Worm (Caenorhabditis elegans) whole organism, L1 larva: ENCODE data around the gene unc-18.

ENCODE experiments used
- efl-3 ChIP-seq: fragments of 200-800 bp; sonication (Bioruptor generic); optimal IDR thresholded peaks from 2 replicates; lab custom pipeline; 2018; ENCODE audit warnings: mild to moderate bottlenecking, missing genetic modification characterization, missing compliant biosample characterization
- elt-3 ChIP-seq, 6 experiments: fragments of 150-350 bp in 1 of 6; sonication (generic microtip); optimal IDR thresholded peaks; 2 replicates each; lab custom pipeline; 2017 to 2018; ENCODE audit warnings: missing biosample characterization in 6 of 6, missing genetic modification characterization in 6 of 6, inconsistent platforms in 1 of 6
- mep-1 ChIP-seq: fragments of 150-350 bp; optimal IDR thresholded peaks from 2 replicates; lab custom pipeline; 2014; ENCODE audit warnings: missing biosample characterization, missing genetic modification characterization
- nhr-12 ChIP-seq: sonication (generic microtip); optimal IDR thresholded peaks from 2 replicates; lab custom pipeline; 2017; ENCODE audit warnings: missing biosample characterization, missing genetic modification characterization

DNA sequence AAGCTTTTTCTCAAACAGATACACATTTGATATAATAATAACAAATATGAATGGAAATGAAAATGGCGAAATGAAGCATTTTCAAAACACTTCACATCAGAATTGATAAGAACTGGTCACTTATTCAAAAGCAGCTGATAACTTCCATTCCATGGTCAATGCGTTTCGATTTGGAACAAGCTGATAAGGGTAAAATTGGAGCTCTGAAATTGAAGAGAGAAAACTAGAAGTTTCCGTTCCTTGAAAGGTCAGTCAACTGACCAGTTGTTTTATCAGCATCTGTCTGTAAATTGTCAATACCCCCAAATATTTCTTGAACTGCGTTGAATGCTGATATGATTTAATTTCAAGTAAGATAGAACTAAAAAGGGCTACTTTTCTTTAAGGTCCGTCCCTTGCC is 30.4 kb upstream of the unc-18 start:
- TF ChIP-seq efl-3: no peak
- TF ChIP-seq elt-3 (tag; optimal IDR thresholded peaks at IDR 0.05; lab: Kevin White, UChicago): no peak
- TF ChIP-seq nhr-12: no peak
- no peak for TF ChIP-seq mep-1 (tag; lab: Kevin White, UChicago)
